Worm (Caenorhabditis elegans) whole organism, late embryonic: ENCODE data around the gene srd-32.

Experiments
- Y22D7AL.16 ChIP-seq: sonication (generic microtip); optimal IDR thresholded peaks from 2 replicates; lab custom pipeline; 2016; ENCODE audit warnings: missing genetic modification characterization, missing compliant biosample characterization
- ceh-24 ChIP-seq: sonication (generic microtip); optimal IDR thresholded peaks from 2 replicates; lab custom pipeline; 2016; ENCODE audit warnings: mild to moderate bottlenecking, missing genetic modification characterization, missing compliant biosample characterization
- dmd-4 ChIP-seq: sonication (generic microtip); optimal IDR thresholded peaks from 2 replicates; lab custom pipeline; 2016; ENCODE audit warnings: borderline replicate concordance, missing genetic modification characterization, missing compliant biosample characterization
- mec-3 ChIP-seq: sonication (generic microtip); optimal IDR thresholded peaks from 2 replicates; lab custom pipeline; 2016; ENCODE audit warnings: borderline replicate concordance, missing genetic modification characterization, missing compliant biosample characterization
- pqm-1 ChIP-seq: sonication (generic microtip); optimal IDR thresholded peaks from 2 replicates; lab custom pipeline; 2016; ENCODE audit warnings: missing genetic modification characterization, missing compliant biosample characterization
- rnt-1 ChIP-seq: sonication (generic microtip); optimal IDR thresholded peaks from 2 replicates; lab custom pipeline; 2016; ENCODE audit warnings: missing genetic modification characterization, missing compliant biosample characterization
- sdc-2 ChIP-seq: sonication (generic microtip); optimal IDR thresholded peaks from 2 replicates; lab custom pipeline; 2016; ENCODE audit warnings: missing genotype, missing genetic modification characterization, missing compliant biosample characterization
- ttx-3 ChIP-seq: sonication (generic microtip); optimal IDR thresholded peaks from 2 replicates; lab custom pipeline; 2016; ENCODE audit warnings: missing genetic modification reagents, missing genetic modification characterization, missing compliant biosample characterization

DNA sequence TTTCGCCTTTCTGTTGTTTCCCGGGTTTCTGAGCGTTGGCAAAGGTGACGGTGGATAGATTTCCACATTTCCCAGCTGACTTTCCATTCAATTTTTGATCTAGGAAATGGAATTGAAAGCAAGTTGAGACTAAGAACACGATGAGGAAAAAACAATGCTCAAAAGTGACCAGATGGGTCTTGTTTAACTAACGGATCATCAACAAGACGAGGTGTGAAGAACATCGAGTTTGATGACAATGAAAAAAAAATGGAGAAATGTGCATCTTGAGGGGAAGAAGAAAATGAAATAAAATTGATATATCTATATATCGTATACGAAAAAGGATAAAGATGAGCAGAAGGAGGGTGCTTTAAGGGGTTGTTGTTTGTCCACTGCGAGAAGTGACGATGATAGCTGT, 12.1 kb downstream of the srd-32 start, which contains the start of gene T19H12.6:
- TF ChIP-seq ceh-24 (tag; lab: Kevin White, UChicago), result no peak
- TF ChIP-seq rnt-1, result no peak
- TF ChIP-seq sdc-2, result no peak
- no peak for TF ChIP-seq ttx-3 (tag; lab: Kevin White, UChicago)
- TF ChIP-seq dmd-4 (tag; lab: Kevin White, UChicago), result no peak
- no peak for TF ChIP-seq Y22D7AL.16 (tag; lab: Kevin White, UChicago)
- TF ChIP-seq mec-3 (tag; lab: Kevin White, UChicago), result no peak
- TF ChIP-seq pqm-1, result no peak
